Worm (Caenorhabditis elegans) whole organism, mixed stage, embryonic: Measurements from ENCODE around the gene Y62H9A.16.

Experiments used
- ces-1 ChIP-seq: fragments of 150-350 bp; optimal IDR thresholded peaks from 2 replicates; lab custom pipeline; 2014; ENCODE audit warnings: missing biosample characterization, missing genetic modification reagents, missing genetic modification characterization
- ztf-11 ChIP-seq: fragments of 150-350 bp; optimal IDR thresholded peaks from 2 replicates; lab custom pipeline; 2014; ENCODE audit warnings: missing biosample characterization, missing genetic modification characterization

- TF ChIP-seq ces-1 (GFP tag; lab: Kevin White, UChicago) (no peak), ztf-11 (tag; lab: Kevin White, UChicago) (no peak)
Observed at ce11 chrX:11969085-11969484, 51.0 kb downstream of the Y62H9A.16 start.
